Fruit fly (Drosophila melanogaster) whole organism, prepupa: ENCODE results near the gene CG13671.

ENCODE experiments used
- CG10669 ChIP-seq: fragments of 200-800 bp; sonication (Bioruptor generic); optimal IDR thresholded peaks from 3 replicates; lab custom pipeline; 2018; ENCODE audit warnings: missing biosample characterization, mild to moderate bottlenecking, missing genetic modification characterization, moderate library complexity
- CG11294 ChIP-seq: fragments of 200-800 bp; sonication (Bioruptor generic); IDR thresholded peaks from 2 replicates; pipeline ENCODE4 v1.3.6; 2022; ENCODE audit warnings: missing biosample characterization, missing genetic modification characterization
- CG11762 ChIP-seq: fragments of 200-800 bp; sonication (Bioruptor generic); optimal IDR thresholded peaks from 3 replicates; lab custom pipeline; 2016; ENCODE audit warnings: missing biosample characterization, missing genetic modification characterization; ENCODE audit not compliant: insufficient read depth
- CG11902 ChIP-seq: fragments of 200-800 bp; sonication (Bioruptor generic); optimal IDR thresholded peaks from 3 replicates; lab custom pipeline; 2016; ENCODE audit warnings: missing biosample characterization, missing genetic modification characterization
- CG1621 ChIP-seq: fragments of 200-800 bp; sonication (Bioruptor generic); optimal IDR thresholded peaks from 3 replicates; lab custom pipeline; 2018; ENCODE audit warnings: missing biosample characterization, mild to moderate bottlenecking, missing genetic modification characterization
- CG16779 ChIP-seq: fragments of 200-800 bp; sonication (Bioruptor generic); optimal IDR thresholded peaks from 3 replicates; lab custom pipeline; 2017; ENCODE audit warnings: missing biosample characterization, mild to moderate bottlenecking, missing genetic modification characterization
- CG3032 ChIP-seq: fragments of 200-800 bp; optimal IDR thresholded peaks from 2 replicates; lab custom pipeline; 2019; ENCODE audit warnings: missing biosample characterization, mild to moderate bottlenecking, missing genetic modification characterization, moderate library complexity
- CG31627 ChIP-seq: fragments of 200-800 bp; sonication (Bioruptor generic); optimal IDR thresholded peaks from 3 replicates; lab custom pipeline; 2016; ENCODE audit warnings: missing biosample characterization, missing genetic modification characterization
- CG34406 ChIP-seq: fragments of 200-800 bp; sonication (Bioruptor generic); optimal IDR thresholded peaks from 3 replicates; lab custom pipeline; 2016; ENCODE audit warnings: missing biosample characterization, missing genetic modification characterization
- CG4318 ChIP-seq: fragments of 200-800 bp; sonication (Bioruptor generic); optimal IDR thresholded peaks from 3 replicates; lab custom pipeline; 2017; ENCODE audit warnings: missing biosample characterization, mild to moderate bottlenecking, missing genetic modification characterization
- CG6163 ChIP-seq: fragments of 200-800 bp; sonication (Bioruptor generic); IDR thresholded peaks from 3 replicates; pipeline ENCODE4 v1.3.6; 2022; ENCODE audit warnings: missing biosample characterization, missing genetic modification characterization
- CG6276 ChIP-seq: fragments of 200-800 bp; sonication (Bioruptor generic); optimal IDR thresholded peaks from 2 replicates; lab custom pipeline; 2017; ENCODE audit warnings: missing biosample characterization, mild to moderate bottlenecking, missing genetic modification characterization
- CG6792 ChIP-seq: fragments of 200-800 bp; sonication (Bioruptor generic); optimal IDR thresholded peaks from 3 replicates; lab custom pipeline; 2016; ENCODE audit warnings: missing biosample characterization, missing genetic modification characterization
- CG6808 ChIP-seq: fragments of 200-800 bp; sonication (Bioruptor generic); optimal IDR thresholded peaks from 3 replicates; lab custom pipeline; 2017; ENCODE audit warnings: missing biosample characterization, missing genetic modification characterization, mild to moderate bottlenecking, moderate library complexity, missing genetic modification reagents
- CG6854 ChIP-seq: fragments of 200-800 bp; sonication (Bioruptor generic); optimal IDR thresholded peaks from 2 replicates; lab custom pipeline; 2017; ENCODE audit warnings: missing biosample characterization, mild to moderate bottlenecking, missing genetic modification characterization
- CG8119 ChIP-seq: fragments of 200-800 bp; sonication (Bioruptor generic); IDR thresholded peaks from 3 replicates; pipeline ENCODE4 v1.3.6; 2022; ENCODE audit warnings: missing biosample characterization, missing genetic modification characterization
- CG8319 ChIP-seq: fragments of 200-800 bp; sonication (Bioruptor generic); optimal IDR thresholded peaks from 3 replicates; lab custom pipeline; 2016; ENCODE audit warnings: missing biosample characterization, missing genetic modification characterization
- CG9139 ChIP-seq: fragments of 200-800 bp; sonication (Bioruptor generic); optimal IDR thresholded peaks from 3 replicates; lab custom pipeline; 2017; ENCODE audit warnings: missing biosample characterization, mild to moderate bottlenecking, missing genetic modification characterization
- Eip78C ChIP-seq: fragments of 200-800 bp; sonication (Bioruptor generic); peaks from one replicate; lab custom pipeline; 2016; ENCODE audit warnings: missing biosample characterization, missing genetic modification characterization
- Eip93F ChIP-seq: fragments of 200-800 bp; sonication (Bioruptor generic); optimal IDR thresholded peaks from 2 replicates; lab custom pipeline; 2016; ENCODE audit warnings: missing biosample characterization, mild to moderate bottlenecking, missing genetic modification characterization
- Ets96B ChIP-seq: fragments of 200-800 bp; optimal IDR thresholded peaks from 2 replicates; lab custom pipeline; 2019; ENCODE audit warnings: missing biosample characterization, mild to moderate bottlenecking, missing genetic modification characterization, moderate library complexity
- Gug ChIP-seq: fragments of 200-800 bp; sonication (Bioruptor generic); IDR thresholded peaks from 2 replicates; pipeline ENCODE4 v1.3.6; 2022; ENCODE audit warnings: missing biosample characterization, missing genetic modification characterization
- Hr38 ChIP-seq: sonication (Bioruptor generic); optimal IDR thresholded peaks from 2 replicates; lab custom pipeline; 2016; ENCODE audit warnings: missing biosample characterization, missing genetic modification characterization
- Hr39 ChIP-seq: fragments of 200-800 bp; sonication (Bioruptor generic); optimal IDR thresholded peaks from 2 replicates; lab custom pipeline; 2016; ENCODE audit warnings: missing biosample characterization, missing genetic modification characterization
- Lpt ChIP-seq: fragments of 200-800 bp; sonication (Bioruptor generic); optimal IDR thresholded peaks from 3 replicates; lab custom pipeline; 2016; ENCODE audit warnings: missing biosample characterization, missing genetic modification characterization
- Met ChIP-seq: fragments of 200-800 bp; sonication (Bioruptor generic); optimal IDR thresholded peaks from 3 replicates; lab custom pipeline; 2016; ENCODE audit warnings: missing biosample characterization, missing genetic modification characterization
- OdsH ChIP-seq: fragments of 200-800 bp; sonication (Bioruptor generic); optimal IDR thresholded peaks from 3 replicates; lab custom pipeline; 2016; ENCODE audit warnings: missing biosample characterization, missing genetic modification characterization
- Smox ChIP-seq: fragments of 200-800 bp; sonication (Bioruptor generic); optimal IDR thresholded peaks from 3 replicates; lab custom pipeline; 2016; ENCODE audit warnings: missing biosample characterization, missing genetic modification characterization
- Sox14 ChIP-seq: fragments of 200-800 bp; sonication (Bioruptor generic); optimal IDR thresholded peaks from 3 replicates; lab custom pipeline; 2016; ENCODE audit warnings: missing biosample characterization, missing genetic modification characterization
- acj6 ChIP-seq: fragments of 200-800 bp; sonication (Bioruptor generic); optimal IDR thresholded peaks from 3 replicates; lab custom pipeline; 2016; ENCODE audit warnings: missing biosample characterization, missing genetic modification characterization
- dac ChIP-seq: fragments of 200-800 bp; sonication (Bioruptor generic); optimal IDR thresholded peaks from 2 replicates; lab custom pipeline; 2017; ENCODE audit warnings: missing biosample characterization, mild to moderate bottlenecking, missing genetic modification characterization
- dsx ChIP-seq: fragments of 200-800 bp; optimal IDR thresholded peaks from 3 replicates; lab custom pipeline; 2019; ENCODE audit warnings: missing biosample characterization, mild to moderate bottlenecking, missing genetic modification characterization, moderate library complexity; ENCODE audit not compliant: poor library complexity, severe bottlenecking
- eg ChIP-seq: fragments of 200-800 bp; sonication (Bioruptor generic); IDR thresholded peaks from 3 replicates; pipeline ENCODE4 v1.3.6; 2022; ENCODE audit warnings: missing biosample characterization, missing genetic modification characterization
- esn ChIP-seq: fragments of 200-800 bp; sonication (Bioruptor generic); optimal IDR thresholded peaks from 2 replicates; lab custom pipeline; 2016; ENCODE audit warnings: missing biosample characterization, mild to moderate bottlenecking, missing genetic modification characterization, moderate library complexity
- fd59A ChIP-seq: fragments of 200-800 bp; sonication (Bioruptor generic); optimal IDR thresholded peaks from 2 replicates; lab custom pipeline; 2017; ENCODE audit warnings: missing biosample characterization, mild to moderate bottlenecking, missing genetic modification characterization, missing genetic modification reagents
- fd85E ChIP-seq: fragments of 200-800 bp; sonication (Bioruptor generic); optimal IDR thresholded peaks from 3 replicates; lab custom pipeline; 2016; ENCODE audit warnings: missing biosample characterization, missing genetic modification characterization
- fkh ChIP-seq: fragments of 200-800 bp; sonication (Bioruptor generic); optimal IDR thresholded peaks from 3 replicates; lab custom pipeline; 2017; ENCODE audit warnings: missing biosample characterization, mild to moderate bottlenecking, missing genetic modification characterization, moderate library complexity
- lz ChIP-seq: fragments of 200-800 bp; sonication (Bioruptor generic); optimal IDR thresholded peaks from 3 replicates; lab custom pipeline; 2016; ENCODE audit warnings: missing biosample characterization, missing genetic modification characterization
- net ChIP-seq: fragments of 200-800 bp; sonication (Bioruptor generic); optimal IDR thresholded peaks from 3 replicates; lab custom pipeline; 2016; ENCODE audit warnings: missing biosample characterization, missing genetic modification characterization
- salr ChIP-seq, 2 experiments: fragments of 200-800 bp; sonication (Bioruptor generic); optimal IDR thresholded peaks; 3 replicates each; lab custom pipeline; 2016 to 2018; ENCODE audit warnings: missing biosample characterization in 2 of 2, missing genetic modification characterization in 2 of 2, mild to moderate bottlenecking in 1 of 2
- ss ChIP-seq, 2 experiments: fragments of 200-800 bp; sonication (Bioruptor generic); optimal IDR thresholded peaks; 2 replicates in 1 of 2; 3 replicates in 1 of 2; lab custom pipeline; 2017 to 2018; ENCODE audit warnings: mild to moderate bottlenecking in 2 of 2, missing biosample characterization in 2 of 2, missing genetic modification characterization in 2 of 2, moderate library complexity in 1 of 2
- svp ChIP-seq: fragments of 200-800 bp; sonication (Bioruptor generic); peaks from one replicate; lab custom pipeline; 2016; ENCODE audit warnings: missing biosample characterization, missing genetic modification characterization
- topi ChIP-seq: fragments of 200-800 bp; sonication (Bioruptor generic); optimal IDR thresholded peaks from 3 replicates; lab custom pipeline; 2016; ENCODE audit warnings: missing biosample characterization, missing genetic modification characterization
- vri ChIP-seq: fragments of 200-800 bp; sonication (Bioruptor generic); optimal IDR thresholded peaks from 3 replicates; lab custom pipeline; 2016; ENCODE audit warnings: missing biosample characterization, mild to moderate bottlenecking, missing genetic modification characterization

CG13671 gene

DNA sequence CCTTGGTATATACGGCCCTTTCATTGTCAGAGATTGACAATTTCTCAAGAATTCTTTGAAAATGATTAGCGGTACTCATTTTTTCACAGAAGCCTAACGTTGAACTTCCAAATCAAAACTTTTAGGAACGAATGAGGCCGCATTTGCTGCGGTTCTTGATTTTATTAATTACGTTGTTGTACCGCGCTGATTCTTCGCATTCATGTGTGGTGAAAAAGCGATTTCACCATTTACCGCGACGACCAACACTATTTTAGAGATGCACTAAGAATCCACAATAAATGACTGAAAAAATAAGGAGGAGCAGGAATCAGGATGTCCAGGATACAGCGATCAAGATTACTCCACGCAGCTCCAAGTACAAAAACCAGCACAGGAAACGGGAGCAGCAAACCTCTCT, 4.0 kb downstream of the CG13671 start, which contains the start of the genes CG7194 and Sbp2:
TSS of gene CG7194 (minus strand) at position 148 of the 400 bp plus-strand sequence.
TSS of gene Sbp2 (plus strand) at position 246 of the 400 bp plus-strand sequence.
- TF ChIP-seq topi (peak; percentile 2), esn (GFP tag; lab: Kevin White, UChicago) (peak; percentile 37), Sox14 (GFP tag; lab: Kevin White, UChicago) (peak; percentile 75), CG6854 (GFP tag; lab: Kevin White, UChicago) (peak; percentile 9), dac (GFP tag; lab: Kevin White, UChicago) (no peak), dsx (GFP tag; lab: Kevin White, UChicago) (peak; percentile 45), Lpt (no peak), CG6276 (no peak), CG10669 (GFP tag; lab: Kevin White, UChicago) (no peak), Eip78C (GFP tag; lab: Kevin White, UChicago) (peak; percentile 49), ss (GFP tag; optimal IDR thresholded peaks at IDR 0.05; lab: Kevin White, UChicago) (peak in 1 of 2 experiments; percentile 43)

DNA sequence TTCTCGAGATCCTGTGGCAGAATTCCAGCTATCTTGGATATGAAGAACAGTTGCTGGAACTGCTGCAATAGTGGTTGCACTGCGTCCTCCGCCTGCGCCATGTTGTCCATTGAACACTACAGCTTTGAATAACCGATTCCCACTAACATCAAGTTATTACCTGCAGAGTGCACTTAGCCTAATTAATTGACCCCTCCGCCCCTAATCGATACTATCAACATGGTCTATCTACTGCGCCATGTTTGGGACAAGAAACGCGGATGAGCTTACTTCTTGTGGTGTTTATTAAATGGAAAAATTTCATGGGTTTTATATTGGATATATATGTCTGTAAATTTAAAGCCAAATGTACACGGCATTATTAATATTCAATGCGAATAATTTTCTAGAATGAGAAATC, 7.0 kb downstream of the CG13671 start, which contains the start of gene Gr66a:
TSS of gene Gr66a (minus strand) at position 101 of the 400 bp plus-strand sequence.
- no peak for TF ChIP-seq acj6 (GFP tag; lab: Kevin White, UChicago)
- no peak for TF ChIP-seq fd59A (GFP tag; lab: Kevin White, UChicago)
- TF ChIP-seq svp: no peak
- no peak for TF ChIP-seq CG4318 (GFP tag; lab: Kevin White, UChicago)
- TF ChIP-seq Ets96B (tag; lab: Kevin White, UChicago): no peak
- TF ChIP-seq Sox14 (GFP tag; lab: Kevin White, UChicago): no peak
- TF ChIP-seq Eip93F: no peak
- TF ChIP-seq salr (GFP tag; optimal IDR thresholded peaks at IDR 0.05; lab: Kevin White, UChicago): no peak
- TF ChIP-seq fd85E (GFP tag; lab: Kevin White, UChicago): no peak
- TF ChIP-seq CG6792 (GFP tag; lab: Kevin White, UChicago): no peak
- no peak for TF ChIP-seq lz (GFP tag; lab: Kevin White, UChicago)
- no peak for TF ChIP-seq eg (GFP tag; lab: Robert Waterston, UW)

DNA sequence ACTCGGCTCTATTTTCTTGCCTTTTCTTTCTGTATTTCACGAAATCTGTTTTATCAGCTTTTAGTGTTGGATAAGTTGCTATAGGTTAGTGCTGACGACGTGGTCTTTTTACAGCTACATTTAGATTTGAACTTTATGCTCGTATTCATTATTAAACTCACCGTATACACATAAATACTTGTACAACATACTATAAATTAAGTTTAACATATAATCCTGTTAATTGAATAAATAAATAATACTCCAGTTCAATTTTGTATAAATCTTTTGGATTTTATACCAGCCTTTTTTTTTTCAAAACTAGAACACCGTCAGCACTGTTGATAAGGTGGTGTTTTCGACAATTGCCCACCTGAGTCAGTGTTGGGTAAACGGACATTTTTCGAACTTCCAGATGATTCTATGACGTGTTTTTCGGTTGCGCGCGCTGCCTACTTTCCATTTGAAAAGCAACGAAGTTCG, 9.1 kb downstream of the CG13671 start, which contains the start of gene BI-1:
TSS of gene BI-1 (minus strand) at position 51 of the 462 bp plus-strand sequence.
- peak; percentile 37 for TF ChIP-seq CG6792 (GFP tag; lab: Kevin White, UChicago)
- no peak for TF ChIP-seq Gug
- peak; percentile 75 for TF ChIP-seq topi
- no peak for TF ChIP-seq CG6163 (GFP tag; lab: Robert Waterston, UW)
- TF ChIP-seq fd59A (GFP tag; lab: Kevin White, UChicago): peak; percentile 16
- TF ChIP-seq fkh (GFP tag; lab: Kevin White, UChicago): no peak
- no peak for TF ChIP-seq ss (GFP tag; optimal IDR thresholded peaks at IDR 0.05; lab: Kevin White, UChicago)
- TF ChIP-seq Smox (GFP tag; lab: Kevin White, UChicago): no peak
- TF ChIP-seq CG6276: no peak
- peak; percentile 39 for TF ChIP-seq Ets96B (tag; lab: Kevin White, UChicago)
- TF ChIP-seq CG3032 (tag; lab: Kevin White, UChicago): peak; percentile 66
- TF ChIP-seq CG1621 (tag; lab: Kevin White, UChicago): no peak
- TF ChIP-seq Met: no peak
- TF ChIP-seq CG11294 (GFP tag; lab: Robert Waterston, UW): no peak
- no peak for TF ChIP-seq svp
- TF ChIP-seq CG31627: peak; percentile 22
- peak; percentile 67 for TF ChIP-seq dsx (GFP tag; lab: Kevin White, UChicago)
- TF ChIP-seq eg (GFP tag; lab: Robert Waterston, UW): no peak
- no peak for TF ChIP-seq OdsH (GFP tag; lab: Kevin White, UChicago)
- peak; percentile 43 for TF ChIP-seq CG11762 (GFP tag; lab: Kevin White, UChicago)
- no peak for TF ChIP-seq net (GFP tag; lab: Kevin White, UChicago)
- no peak for TF ChIP-seq CG34406 (GFP tag; lab: Kevin White, UChicago)
- peak; percentile 69 for TF ChIP-seq lz (GFP tag; lab: Kevin White, UChicago)
- TF ChIP-seq acj6 (GFP tag; lab: Kevin White, UChicago): no peak
- TF ChIP-seq vri (GFP tag; lab: Kevin White, UChicago): no peak
- TF ChIP-seq Eip78C (GFP tag; lab: Kevin White, UChicago): peak; percentile 80
- TF ChIP-seq CG8119 (GFP tag; lab: Robert Waterston, UW): peak; percentile 22; the same call in 1 of the 3 replicates
- TF ChIP-seq CG10669 (GFP tag; lab: Kevin White, UChicago): no peak
- no peak for TF ChIP-seq CG16779 (tag; lab: Kevin White, UChicago)
- peak; percentile 38 for TF ChIP-seq fd85E (GFP tag; lab: Kevin White, UChicago)
- TF ChIP-seq Hr38 (GFP tag; lab: Kevin White, UChicago): no peak
- no peak for TF ChIP-seq CG11902 (GFP tag; lab: Kevin White, UChicago)
- TF ChIP-seq CG6808 (GFP tag; lab: Kevin White, UChicago): peak; percentile 52
- TF ChIP-seq CG6854 (GFP tag; lab: Kevin White, UChicago): no peak
- no peak for TF ChIP-seq CG4318 (GFP tag; lab: Kevin White, UChicago)
- TF ChIP-seq Hr39 (GFP tag; lab: Kevin White, UChicago): no peak
- no peak for TF ChIP-seq CG9139
- TF ChIP-seq CG8319 (GFP tag; lab: Kevin White, UChicago): peak; percentile 63
- peak; percentile 75 for TF ChIP-seq esn (GFP tag; lab: Kevin White, UChicago)
- TF ChIP-seq Eip93F: no peak
